Worm (Caenorhabditis elegans): Measurements from ENCODE around the gene hsd-2.

Gene hsd-2

DNA sequence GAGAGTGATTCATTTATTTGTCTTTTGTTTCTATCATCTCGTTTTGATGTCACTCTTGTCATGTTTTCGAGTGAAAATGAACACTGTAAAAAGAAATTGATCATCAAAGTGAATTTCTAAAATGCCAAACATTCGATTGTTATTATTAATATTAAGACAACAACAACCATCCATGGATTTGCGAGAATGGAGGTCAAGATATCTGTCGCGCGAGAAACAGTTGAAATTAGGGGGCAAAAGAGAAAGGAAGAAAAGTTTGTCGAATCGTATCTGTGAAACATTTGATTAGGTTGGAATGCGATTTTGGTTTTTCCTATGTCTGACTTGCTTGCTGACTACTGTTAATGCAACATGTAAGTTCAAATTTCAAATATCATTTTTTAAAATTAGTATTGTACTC lies 16.0 kb downstream of the hsd-2 start, which contains the start of gene ZC449.2:
Gene ZC449.2 (plus strand): TSS at position 290 of the 400 bp plus-strand sequence.
- no peak for TF ChIP-seq fos-1 (tag; optimal IDR thresholded peaks at IDR 0.05)
- TF ChIP-seq skn-1 (tag; optimal IDR thresholded peaks at IDR 0.05), result no peak
- TF ChIP-seq dmd-9 (GFP tag; IDR thresholded peaks at IDR 0.05), result no peak
- peak; percentile 71 for TF ChIP-seq aha-1 (tag)
- no peak for TF ChIP-seq hlh-11 (tag; optimal IDR thresholded peaks at IDR 0.05)
- no peak for TF ChIP-seq daf-16 (GFP tag; optimal IDR thresholded peaks at IDR 0.05)
- TF ChIP-seq daf-16 (tag; optimal IDR thresholded peaks at IDR 0.05), result peak; percentile 9
- no peak for TF ChIP-seq tra-1 (GFP tag; IDR thresholded peaks at IDR 0.05)

DNA sequence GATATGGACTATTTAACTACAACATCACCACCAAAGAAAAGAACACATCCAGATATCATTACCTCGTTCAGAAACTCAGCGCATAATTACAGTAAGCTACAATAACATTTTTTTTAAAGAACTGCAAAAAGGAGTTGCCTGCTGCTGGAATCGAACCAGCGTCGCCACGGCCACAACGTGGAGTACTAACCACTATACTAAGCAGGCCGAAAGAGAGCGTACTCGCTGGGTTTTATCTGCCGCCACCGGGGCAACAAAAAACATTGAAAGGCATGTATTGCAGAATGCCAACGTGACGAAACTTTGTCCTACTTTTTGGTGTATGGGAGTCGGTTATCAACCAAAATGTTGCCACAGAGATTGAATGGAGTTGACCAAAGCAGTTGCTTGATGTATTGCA lies 17.6 kb downstream of the hsd-2 start:
- TF ChIP-seq snpc-1.2 (GFP tag; IDR thresholded peaks at IDR 0.05) (peak; percentile 87), lin-13 (GFP tag; optimal IDR thresholded peaks at IDR 0.05) (peak; percentile 19), ceh-62 (tag; optimal IDR thresholded peaks at IDR 0.05) (no peak), nhr-41 (GFP tag; IDR thresholded peaks at IDR 0.05) (0 out of 2 replicates have a peak, but pooled peaks have one; percentile 51), nhr-102 (tag; optimal IDR thresholded peaks at IDR 0.05) (peak; percentile 24), D1046.2 (GFP tag; IDR thresholded peaks at IDR 0.05) (no peak), nhr-111 (GFP tag; optimal IDR thresholded peaks at IDR 0.05) (no peak), zip-2 (tag; optimal IDR thresholded peaks at IDR 0.05) (peak; percentile 67), hlh-11 (tag; optimal IDR thresholded peaks at IDR 0.05) (peak; percentile 55), mdl-1 (tag; optimal IDR thresholded peaks at IDR 0.05) (peak in 1 of 2 experiments; percentile 46), R02D3.7 (tag; optimal IDR thresholded peaks at IDR 0.05) (no peak), nhr-77 (tag; optimal IDR thresholded peaks at IDR 0.05) (peak; percentile 33), pqm-1 (tag; optimal IDR thresholded peaks at IDR 0.05) (no peak), egl-27 (tag; optimal IDR thresholded peaks at IDR 0.05) (no peak), nhr-48 (tag; optimal IDR thresholded peaks at IDR 0.05) (peak; percentile 24), skn-1 (tag; optimal IDR thresholded peaks at IDR 0.05) (no peak), hif-1 (tag; optimal IDR thresholded peaks at IDR 0.05) (peak in 1 of 2 experiments; percentile 36), lin-38 (GFP tag; IDR thresholded peaks at IDR 0.05) (no peak), aly-2 (tag; optimal IDR thresholded peaks at IDR 0.05) (no peak), lir-3 (tag; optimal IDR thresholded peaks at IDR 0.05) (no peak), sdz-12 (GFP tag; optimal IDR thresholded peaks at IDR 0.05) (peak; percentile 55), rbr-2 (tag; optimal IDR thresholded peaks at IDR 0.05) (peak; percentile 28), fkh-10 (GFP tag; optimal IDR thresholded peaks at IDR 0.05) (no peak), gei-8 (GFP tag; optimal IDR thresholded peaks at IDR 0.05) (peak; percentile 14), dpl-1 (GFP tag; optimal IDR thresholded peaks at IDR 0.05) (peak; percentile 3), madf-5 (GFP tag; IDR thresholded peaks at IDR 0.05) (peak in 1 of 2 experiments; percentile 87; a peak in 1 of 4 replicates), arid-1 (GFP tag; conservative IDR thresholded peaks at IDR 0.05) (peak; percentile 89), egl-43 (GFP tag; IDR thresholded peaks at IDR 0.05) (peak; percentile 88), nhr-11 (tag; optimal IDR thresholded peaks at IDR 0.05) (peak; percentile 56), F26F4.8 (GFP tag; conservative IDR thresholded peaks at IDR 0.05) (peak; percentile 58; the same call in 1 of the 2 replicates), F49E8.2 (tag; optimal IDR thresholded peaks at IDR 0.05; ENCODE audit: borderline replicate concordance) (no peak), nhr-6 (tag; optimal IDR thresholded peaks at IDR 0.05) (peak; percentile 61), pha-4 (GFP tag; IDR thresholded peaks at IDR 0.05) (peak; percentile 83), pha-4 (tag; optimal IDR thresholded peaks at IDR 0.05) (no peak), jun-1 (tag; optimal IDR thresholded peaks at IDR 0.05) (no peak), fos-1 (tag; optimal IDR thresholded peaks at IDR 0.05) (no peak), Y105C5A.15 (GFP tag; IDR thresholded peaks at IDR 0.05) (0 out of 2 replicates have a peak, but pooled peaks have one; percentile 49), attf-4 (tag; optimal IDR thresholded peaks at IDR 0.05) (no peak), dve-1 (tag; optimal IDR thresholded peaks at IDR 0.05; ENCODE audit: insufficient read depth) (peak; percentile 79), nhr-10 (tag; optimal IDR thresholded peaks at IDR 0.05) (no peak), zag-1 (tag; optimal IDR thresholded peaks at IDR 0.05) (no peak), lin-1 (GFP tag; IDR thresholded peaks at IDR 0.05) (peak; percentile 70), unc-62 (GFP tag; optimal IDR thresholded peaks at IDR 0.05 in 1 of 2) (peak in 1 of 2 experiments; percentile 97), unc-62 (tag; optimal IDR thresholded peaks at IDR 0.05) (no peak), lsy-2 (tag; optimal IDR thresholded peaks at IDR 0.05) (peak in 1 of 2 experiments; percentile 59), T20F7.1 (GFP tag; optimal IDR thresholded peaks at IDR 0.05) (peak; percentile 53)
